Worm (Caenorhabditis elegans): ENCODE results near the gene col-158.

col-158 gene

DNA sequence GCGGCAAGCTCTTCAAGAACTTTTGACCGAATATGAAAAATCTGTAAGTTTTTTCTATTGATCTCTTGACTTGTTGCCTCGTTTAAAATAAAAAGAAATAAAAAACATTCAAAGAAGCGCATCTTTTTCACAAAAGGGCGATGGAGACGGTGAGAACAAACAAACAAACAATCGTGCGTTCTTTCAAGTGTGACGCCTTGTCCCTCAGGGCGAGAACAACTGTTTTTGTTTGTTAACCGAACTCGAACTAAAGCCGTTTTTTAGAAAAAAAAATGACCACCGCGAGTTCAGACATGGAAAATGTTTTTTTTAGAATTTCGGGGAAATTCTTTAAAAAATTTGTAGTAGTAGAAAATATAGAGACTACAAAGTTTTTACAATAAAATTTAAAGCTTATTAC, 17.6 kb downstream of the col-158 start:
- TF ChIP-seq hlh-17 (GFP tag; optimal IDR thresholded peaks at IDR 0.05; ENCODE audit: borderline replicate concordance): no peak
- TF ChIP-seq pax-3 (tag; optimal IDR thresholded peaks at IDR 0.05): no peak
- TF ChIP-seq grh-1 (GFP tag; IDR thresholded peaks at IDR 0.05): no peak
- TF ChIP-seq nhr-19 (GFP tag; conservative IDR thresholded peaks at IDR 0.05): no peak
- no peak for TF ChIP-seq nhr-237 (tag; optimal IDR thresholded peaks at IDR 0.05)
- no peak for TF ChIP-seq dpl-1 (GFP tag; optimal IDR thresholded peaks at IDR 0.05)
- no peak for TF ChIP-seq pag-3 (tag; optimal IDR thresholded peaks at IDR 0.05; ENCODE audit: borderline replicate concordance, insufficient read depth)
- TF ChIP-seq egl-13 (tag; optimal IDR thresholded peaks at IDR 0.05): no peak
- no peak for TF ChIP-seq hlh-4 (tag; optimal IDR thresholded peaks at IDR 0.05)
- no peak for TF ChIP-seq nhr-84 (tag; optimal IDR thresholded peaks at IDR 0.05)
- no peak for TF ChIP-seq aha-1 (tag; optimal IDR thresholded peaks at IDR 0.05)
- no peak for TF ChIP-seq nhr-77 (tag; optimal IDR thresholded peaks at IDR 0.05)
- no peak for TF ChIP-seq skn-1 (tag; optimal IDR thresholded peaks at IDR 0.05)
- no peak for TF ChIP-seq F16B12.6 (tag; optimal IDR thresholded peaks at IDR 0.05)

DNA sequence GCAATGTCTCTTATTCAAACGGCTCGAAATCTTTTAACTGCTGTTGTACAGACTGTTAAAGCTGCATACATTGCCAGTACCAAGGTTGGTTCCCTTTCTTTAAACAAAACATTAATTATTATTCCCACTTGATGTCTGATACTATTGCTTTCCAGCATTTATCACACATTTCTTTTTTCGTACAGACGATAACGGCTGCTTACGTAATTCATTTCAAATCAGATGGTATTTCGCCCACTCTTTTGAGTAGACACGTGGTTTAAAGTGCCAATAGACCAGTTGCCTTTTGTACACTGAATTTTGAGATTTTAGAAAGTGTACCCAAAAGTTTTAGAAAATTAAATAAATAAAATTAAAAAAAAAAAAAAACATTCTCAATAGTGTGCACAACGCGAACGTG, 20.0 kb downstream of the col-158 start:
- TF ChIP-seq fos-1 (tag; optimal IDR thresholded peaks at IDR 0.05) (no peak), lin-35 (GFP tag; optimal IDR thresholded peaks at IDR 0.05) (peak in 1 of 2 experiments; percentile 53), nhr-20 (tag; optimal IDR thresholded peaks at IDR 0.05) (peak; percentile 17), elt-2 (tag; optimal IDR thresholded peaks at IDR 0.05) (peak; percentile 72)

DNA sequence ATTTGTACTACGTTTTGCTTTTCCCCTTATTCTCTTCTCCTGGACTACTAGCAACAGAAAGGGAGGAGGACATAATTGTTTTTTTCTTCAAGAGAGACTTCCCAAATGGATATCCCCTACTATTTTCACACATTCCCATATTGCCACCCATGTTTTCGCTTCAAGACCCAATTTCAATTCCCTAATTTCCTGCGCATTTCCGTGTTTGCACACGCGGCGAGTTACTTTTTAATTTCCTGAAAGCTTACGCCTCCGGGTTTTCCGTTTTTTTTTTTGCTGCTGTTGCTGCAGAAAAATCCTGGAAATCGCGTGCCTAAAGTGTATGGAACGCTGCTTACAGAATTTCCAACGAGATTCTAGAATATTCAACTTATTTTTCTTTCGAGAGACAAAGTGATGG, 22.9 kb downstream of the col-158 start:
- TF ChIP-seq lin-14 (GFP tag; optimal IDR thresholded peaks at IDR 0.05) (peak; percentile 24), blmp-1 (tag; optimal IDR thresholded peaks at IDR 0.05) (no peak), efl-1 (optimal IDR thresholded peaks at IDR 0.05) (no peak), efl-1 (GFP tag; optimal IDR thresholded peaks at IDR 0.05 in 1 of 2) (peak in 1 of 2 experiments; percentile 83), nhr-47 (tag; optimal IDR thresholded peaks at IDR 0.05) (peak; percentile 34), fkh-8 (tag; optimal IDR thresholded peaks at IDR 0.05) (peak; percentile 60)

DNA sequence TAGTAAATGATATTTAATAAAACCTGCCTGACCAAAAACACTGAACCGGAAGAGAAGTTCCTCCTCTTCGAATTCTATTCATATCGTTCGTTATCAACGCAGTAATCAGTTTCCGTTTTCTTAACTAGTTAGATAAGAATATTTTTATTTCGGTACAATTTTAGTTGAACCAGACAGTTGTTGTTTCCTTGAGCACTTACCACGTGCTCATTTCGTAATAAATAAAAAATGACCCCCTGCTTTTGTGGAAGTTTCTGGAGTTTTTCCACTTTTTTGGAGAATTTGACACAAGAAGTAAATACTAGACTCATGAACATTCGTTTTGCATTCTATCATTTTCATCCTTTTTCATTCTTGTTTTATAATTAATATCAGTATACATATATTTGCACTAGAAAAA, 24.3 kb downstream of the col-158 start:
- TF ChIP-seq unc-86 (tag; optimal IDR thresholded peaks at IDR 0.05) (peak; percentile 23), unc-98 (GFP tag; IDR thresholded peaks at IDR 0.05) (no peak), lin-14 (GFP tag; optimal IDR thresholded peaks at IDR 0.05) (peak; percentile 40), skn-1 (tag; optimal IDR thresholded peaks at IDR 0.05) (peak; percentile 30), nhr-71 (tag; optimal IDR thresholded peaks at IDR 0.05) (peak; percentile 28), lin-35 (GFP tag; optimal IDR thresholded peaks at IDR 0.05) (peak in 1 of 2 experiments; percentile 5)

DNA sequence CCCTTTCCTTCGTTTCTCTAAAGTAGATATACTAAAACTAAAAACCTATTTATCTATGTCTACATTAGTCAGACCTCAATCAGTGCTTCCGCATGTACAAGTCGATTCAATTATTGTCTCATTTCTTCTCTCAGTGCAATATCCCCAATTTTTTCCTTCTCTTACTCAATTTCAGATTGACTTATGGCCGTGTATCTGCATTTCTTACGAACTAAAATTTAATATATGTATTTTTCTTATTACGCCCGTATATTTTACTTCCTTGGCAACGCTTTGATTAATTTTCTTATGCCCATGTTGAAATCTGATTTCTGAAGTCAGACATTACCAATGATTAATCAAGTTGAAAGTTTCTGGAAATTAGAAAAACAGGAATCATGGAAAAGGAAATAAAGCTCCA, 25.5 kb downstream of the col-158 start:
- peak; percentile 27 for TF ChIP-seq tbx-2 (tag; optimal IDR thresholded peaks at IDR 0.05)
- peak; percentile 1 to 20 for TF ChIP-seq lsy-2 (tag; optimal IDR thresholded peaks at IDR 0.05)
- TF ChIP-seq nhr-47 (tag; optimal IDR thresholded peaks at IDR 0.05): peak; percentile 60
- TF ChIP-seq nhr-77 (tag; optimal IDR thresholded peaks at IDR 0.05): no peak
- TF ChIP-seq nhr-71 (tag; optimal IDR thresholded peaks at IDR 0.05): peak; percentile 64
- TF ChIP-seq lin-14 (GFP tag; optimal IDR thresholded peaks at IDR 0.05): peak; percentile 75
- peak; percentile 54 for TF ChIP-seq nhr-11 (tag; optimal IDR thresholded peaks at IDR 0.05)
- peak; percentile 29 for TF ChIP-seq swsn-7 (tag; optimal IDR thresholded peaks at IDR 0.05)
- TF ChIP-seq snpc-4 (tag; optimal IDR thresholded peaks at IDR 0.05): no peak
- TF ChIP-seq mab-9 (GFP tag; IDR thresholded peaks at IDR 0.05): no peak
- peak; percentile 54 for TF ChIP-seq nhr-237 (tag; optimal IDR thresholded peaks at IDR 0.05)
- TF ChIP-seq tlp-1 (tag; optimal IDR thresholded peaks at IDR 0.05): no peak
- TF ChIP-seq fkh-8 (tag; optimal IDR thresholded peaks at IDR 0.05): peak; percentile 82
- peak; percentile 20 for TF ChIP-seq nhr-20 (tag; optimal IDR thresholded peaks at IDR 0.05)
